Worm (Caenorhabditis elegans): Measurements from ENCODE around the gene vps-32.1.

Gene vps-32.1

ce11 chrII:6589408-6589807 is at the start of gene vps-32.1:
Gene vps-32.1 (plus strand): TSS chrII:6589708.
- no peak for TF ChIP-seq nfya-1 (tag; optimal IDR thresholded peaks at IDR 0.05)
- no peak for TF ChIP-seq sdc-2 (tag; optimal IDR thresholded peaks at IDR 0.05)
- no peak for TF ChIP-seq ets-4 (tag; optimal IDR thresholded peaks at IDR 0.05)
- TF ChIP-seq hlh-8 (tag; optimal IDR thresholded peaks at IDR 0.05), result no peak
- TF ChIP-seq pros-1 (tag; optimal IDR thresholded peaks at IDR 0.05), result no peak
- no peak for TF ChIP-seq C38D4.7 (GFP tag; optimal IDR thresholded peaks at IDR 0.05)
- no peak for TF ChIP-seq ceh-18 (tag; optimal IDR thresholded peaks at IDR 0.05)
- TF ChIP-seq ceh-19 (GFP tag; optimal IDR thresholded peaks at IDR 0.05), result no peak
- TF ChIP-seq nhr-232 (tag; optimal IDR thresholded peaks at IDR 0.05), result no peak
- no peak for TF ChIP-seq C08G9.2 (tag; optimal IDR thresholded peaks at IDR 0.05)

ce11 chrII:6544842-6545410 is 44.6 kb upstream of the vps-32.1 start, which contains the start of gene lron-15:
Gene lron-15 (minus strand): TSS chrII:6544892.
- TF ChIP-seq npax-4 (tag; optimal IDR thresholded peaks at IDR 0.05), result no peak
- TF ChIP-seq fkh-6 (tag; optimal IDR thresholded peaks at IDR 0.05), result no peak
- no peak for TF ChIP-seq madf-2 (tag; optimal IDR thresholded peaks at IDR 0.05)
- TF ChIP-seq pha-2 (tag; optimal IDR thresholded peaks at IDR 0.05), result no peak
- no peak for TF ChIP-seq nhr-232 (tag; optimal IDR thresholded peaks at IDR 0.05)
- no peak for TF ChIP-seq ceh-18 (tag; optimal IDR thresholded peaks at IDR 0.05)
- no peak for TF ChIP-seq hlh-6 (tag; optimal IDR thresholded peaks at IDR 0.05)
- no peak for TF ChIP-seq pros-1 (tag; optimal IDR thresholded peaks at IDR 0.05)
- TF ChIP-seq elt-2 (tag; optimal IDR thresholded peaks at IDR 0.05), result no peak
- TF ChIP-seq unc-55 (GFP tag; optimal IDR thresholded peaks at IDR 0.05), result peak; percentile 50
- TF ChIP-seq ceh-6 (GFP tag; optimal IDR thresholded peaks at IDR 0.05), result no peak
- TF ChIP-seq lim-6 (tag; optimal IDR thresholded peaks at IDR 0.05), result no peak
- no peak for TF ChIP-seq C38D4.7 (GFP tag; optimal IDR thresholded peaks at IDR 0.05)
- no peak for TF ChIP-seq gmeb-2 (tag; optimal IDR thresholded peaks at IDR 0.05)
- TF ChIP-seq ceh-22 (tag; optimal IDR thresholded peaks at IDR 0.05), result no peak
- TF ChIP-seq nfya-1 (tag; optimal IDR thresholded peaks at IDR 0.05), result no peak
- no peak for TF ChIP-seq ceh-19 (GFP tag; optimal IDR thresholded peaks at IDR 0.05)
- peak; percentile 21 for TF ChIP-seq rnt-1 (tag; optimal IDR thresholded peaks at IDR 0.05)

ce11 chrII:6554677-6555076 is 34.8 kb upstream of the vps-32.1 start, which contains the start of gene wrn-1:
Gene wrn-1 (plus strand): TSS chrII:6554977.
- no peak for TF ChIP-seq C08G9.2 (tag; optimal IDR thresholded peaks at IDR 0.05)
- no peak for TF ChIP-seq fkh-10 (GFP tag; optimal IDR thresholded peaks at IDR 0.05)
- no peak for TF ChIP-seq elt-2 (tag; optimal IDR thresholded peaks at IDR 0.05)
- no peak for TF ChIP-seq ceh-30 (tag; optimal IDR thresholded peaks at IDR 0.05)
- TF ChIP-seq ahr-1 (tag; optimal IDR thresholded peaks at IDR 0.05), result no peak
- no peak for TF ChIP-seq hlh-15 (tag; optimal IDR thresholded peaks at IDR 0.05)
- TF ChIP-seq rnt-1 (tag; optimal IDR thresholded peaks at IDR 0.05), result no peak
- TF ChIP-seq pqm-1 (tag; optimal IDR thresholded peaks at IDR 0.05), result no peak
- TF ChIP-seq K09A11.1 (tag; optimal IDR thresholded peaks at IDR 0.05; ENCODE audit: insufficient read depth), result no peak
- TF ChIP-seq unc-42 (tag; optimal IDR thresholded peaks at IDR 0.05), result no peak
- TF ChIP-seq fax-1 (tag; optimal IDR thresholded peaks at IDR 0.05), result no peak
- TF ChIP-seq mec-3 (tag; optimal IDR thresholded peaks at IDR 0.05; ENCODE audit: borderline replicate concordance), result no peak
- TF ChIP-seq C38D4.7 (GFP tag; optimal IDR thresholded peaks at IDR 0.05), result no peak
- TF ChIP-seq ceh-9 (tag; optimal IDR thresholded peaks at IDR 0.05), result no peak
- no peak for TF ChIP-seq lim-6 (tag; optimal IDR thresholded peaks at IDR 0.05)
- TF ChIP-seq ceh-34 (tag; optimal IDR thresholded peaks at IDR 0.05), result no peak

- TF ChIP-seq K02D7.2 (tag; optimal IDR thresholded peaks at IDR 0.05) (no peak), unc-42 (tag; optimal IDR thresholded peaks at IDR 0.05) (no peak), K09A11.1 (tag; optimal IDR thresholded peaks at IDR 0.05; ENCODE audit: insufficient read depth) (no peak), odd-2 (tag; optimal IDR thresholded peaks at IDR 0.05) (no peak), elt-4 (tag; optimal IDR thresholded peaks at IDR 0.05) (no peak), sox-4 (tag; optimal IDR thresholded peaks at IDR 0.05) (no peak)
Observed at ce11 chrII:6558887-6559286, 30.6 kb upstream of the vps-32.1 start.

All from whole organism, late embryonic.